Fruit fly (Drosophila melanogaster) whole organism, prepupa: ENCODE data around the gene iav.

ENCODE experiments used
- CG16779 ChIP-seq: fragments of 200-800 bp; sonication (Bioruptor generic); optimal IDR thresholded peaks from 3 replicates; lab custom pipeline; 2017; ENCODE audit warnings: missing biosample characterization, mild to moderate bottlenecking, missing genetic modification characterization
- CG6854 ChIP-seq: fragments of 200-800 bp; sonication (Bioruptor generic); optimal IDR thresholded peaks from 2 replicates; lab custom pipeline; 2017; ENCODE audit warnings: missing biosample characterization, mild to moderate bottlenecking, missing genetic modification characterization
- Eip78C ChIP-seq: fragments of 200-800 bp; sonication (Bioruptor generic); peaks from one replicate; lab custom pipeline; 2016; ENCODE audit warnings: missing biosample characterization, missing genetic modification characterization
- OdsH ChIP-seq: fragments of 200-800 bp; sonication (Bioruptor generic); optimal IDR thresholded peaks from 3 replicates; lab custom pipeline; 2016; ENCODE audit warnings: missing biosample characterization, missing genetic modification characterization
- Sox15 ChIP-seq: fragments of 200-800 bp; sonication (Bioruptor generic); optimal IDR thresholded peaks from 3 replicates; lab custom pipeline; 2016; ENCODE audit warnings: missing biosample characterization, missing genetic modification characterization
- salr ChIP-seq, 2 experiments: fragments of 200-800 bp; sonication (Bioruptor generic); optimal IDR thresholded peaks; 3 replicates each; lab custom pipeline; 2016 to 2018; ENCODE audit warnings: missing biosample characterization in 2 of 2, missing genetic modification characterization in 2 of 2, mild to moderate bottlenecking in 1 of 2

- TF ChIP-seq CG16779 (tag; lab: Kevin White, UChicago) (peak; percentile 71), salr (GFP tag; optimal IDR thresholded peaks at IDR 0.05; lab: Kevin White, UChicago) (peak in 1 of 2 experiments; percentile 81), OdsH (GFP tag; lab: Kevin White, UChicago) (peak; percentile 13), CG6854 (GFP tag; lab: Kevin White, UChicago) (peak; percentile 64), Eip78C (GFP tag; lab: Kevin White, UChicago) (peak; percentile 82), Sox15 (no peak)
Measured at dm6 chrX:6859756-6860412, 46.1 kb downstream of the iav start.
